Fruit fly (Drosophila melanogaster) S2 (cell line): ENCODE measurements around the gene RpL9.

Experiments used
- CG8478 ChIP-seq: fragments of >200 bp; optimal IDR thresholded peaks from 2 replicates; lab custom pipeline; 2018
- CTCF ChIP-seq, 2 experiments: fragments of >200 bp; optimal IDR thresholded peaks; 2 replicates each; lab custom pipeline; 2018

DNA sequence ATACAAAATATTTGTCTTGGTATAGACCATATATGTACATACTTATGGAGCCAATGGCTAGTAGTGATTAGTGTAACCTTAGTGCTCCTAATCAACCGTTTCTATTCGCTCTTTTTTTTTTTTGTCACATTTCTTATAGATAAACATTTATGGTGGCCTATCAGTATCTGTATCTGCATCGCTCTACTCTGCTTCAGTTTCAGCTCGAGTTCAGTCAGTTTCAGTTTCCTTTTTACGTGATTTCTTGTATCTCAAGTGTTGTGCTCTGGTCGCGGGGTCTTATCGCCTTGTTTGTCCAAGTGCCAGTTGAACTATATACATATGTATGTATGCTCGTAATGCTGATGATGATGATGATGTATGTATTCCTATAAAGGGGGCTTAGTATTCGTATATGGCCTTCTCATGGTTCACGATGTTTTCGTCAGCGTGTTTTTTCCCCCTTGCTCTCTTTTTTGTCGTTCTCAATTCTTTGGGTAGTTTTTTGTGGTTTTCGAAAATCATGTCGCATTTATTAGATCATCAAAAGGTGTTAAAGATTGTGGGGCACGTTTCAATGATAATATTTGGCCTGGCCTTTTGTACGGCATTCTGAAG is 35.7 kb upstream of the RpL9 start:
- no peak for TF ChIP-seq CG8478 (lab: Kevin White, UChicago)
- TF ChIP-seq CTCF (optimal IDR thresholded peaks at IDR 0.05; lab: Kevin White, UChicago): no peak
